Worm (Caenorhabditis elegans): ENCODE results near the gene ZK1290.14.

DNA sequence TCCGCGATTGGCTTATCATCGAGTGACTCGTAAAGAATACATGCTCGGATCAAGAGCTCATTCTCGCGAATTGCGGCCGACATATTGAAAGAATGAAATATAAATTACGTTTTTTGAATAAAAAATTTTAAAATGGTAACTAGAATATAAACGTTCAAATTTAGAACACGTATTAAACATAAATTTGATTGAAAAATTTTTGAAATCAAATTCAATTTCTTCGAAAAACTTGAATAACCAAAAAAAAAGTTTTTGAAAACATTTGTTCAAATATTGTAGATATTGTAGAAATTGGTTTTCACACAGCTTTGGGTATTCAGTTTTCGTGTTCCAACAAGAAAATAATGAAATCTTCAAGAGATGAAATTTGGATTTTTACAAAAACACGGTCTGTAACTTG, 7.3 kb downstream of the ZK1290.14 start, which contains the start of gene fbxa-224:
- TF ChIP-seq T22C8.4 (GFP tag; IDR thresholded peaks at IDR 0.05) (no peak), ztf-23 (GFP tag; IDR thresholded peaks at IDR 0.05) (no peak), flt-1 (GFP tag; IDR thresholded peaks at IDR 0.05) (no peak), ref-1 (GFP tag; conservative IDR thresholded peaks at IDR 0.05) (no peak)

Measured in whole organism, midembryonic.